Worm (Caenorhabditis elegans): ENCODE data around the gene try-8.
"Not testable (repeated sequence)": the region's sequence is repeated elsewhere in the genome, so short reads cannot be mapped to it uniquely, and the experiment has no call there.

The try-8 gene

ce11 chrV:7460898-7461297, 6.8 kb upstream of the try-8 start, which contains the start of gene srh-92:
TSS of gene srh-92 (minus strand) at chrV:7460998.
- TF ChIP-seq blmp-1 (tag; optimal IDR thresholded peaks at IDR 0.05) (no peak), nhr-19 (GFP tag; conservative IDR thresholded peaks at IDR 0.05) (no peak), aha-1 (tag; optimal IDR thresholded peaks at IDR 0.05) (no peak), lin-35 (GFP tag; optimal IDR thresholded peaks at IDR 0.05) (no peak)

- TF ChIP-seq nhr-237 (tag; optimal IDR thresholded peaks at IDR 0.05) = no peak
- TF ChIP-seq lin-14 (GFP tag; optimal IDR thresholded peaks at IDR 0.05) = no peak
- TF ChIP-seq mdl-1 (tag; optimal IDR thresholded peaks at IDR 0.05) = no peak
- TF ChIP-seq nhr-84 (tag; optimal IDR thresholded peaks at IDR 0.05) = no peak
- TF ChIP-seq ceh-82 (tag; optimal IDR thresholded peaks at IDR 0.05) = no peak
- TF ChIP-seq swsn-7 (tag; optimal IDR thresholded peaks at IDR 0.05) = no peak
- TF ChIP-seq egl-27 (tag; optimal IDR thresholded peaks at IDR 0.05) = no peak
- no peak for TF ChIP-seq nhr-11 (tag; optimal IDR thresholded peaks at IDR 0.05)
- TF ChIP-seq ama-1 (optimal IDR thresholded peaks at IDR 0.05) = no peak
- TF ChIP-seq aly-2 (tag; optimal IDR thresholded peaks at IDR 0.05) = no peak
- TF ChIP-seq nhr-20 (tag; optimal IDR thresholded peaks at IDR 0.05) = no peak
- TF ChIP-seq tlp-1 (tag; optimal IDR thresholded peaks at IDR 0.05) = no peak
- TF ChIP-seq mep-1 (tag; optimal IDR thresholded peaks at IDR 0.05) = no peak
- no peak for TF ChIP-seq xbp-1 (tag; optimal IDR thresholded peaks at IDR 0.05)
- no peak for TF ChIP-seq Y116A8C.19 (tag; optimal IDR thresholded peaks at IDR 0.05; ENCODE audit: borderline replicate concordance)
Observed at ce11 chrV:7455008-7455407, 872 bp upstream of the try-8 start, which contains the start of gene F25E5.2. TSS of gene F25E5.2 (plus strand) at chrV:7455308.

ce11 chrV:7451421-7451820, 2.7 kb downstream of the try-8 start, which contains the start of gene try-11:
TSS of gene try-11 (plus strand) at chrV:7451721.
- TF ChIP-seq efl-1 (optimal IDR thresholded peaks at IDR 0.05) (no peak), efl-1 (GFP tag; optimal IDR thresholded peaks at IDR 0.05 in 1 of 2) (peak in 1 of 2 experiments; percentile 24), aha-1 (tag; optimal IDR thresholded peaks at IDR 0.05) (no peak), ces-1 (GFP tag; optimal IDR thresholded peaks at IDR 0.05) (no peak), ceh-8 (GFP tag; optimal IDR thresholded peaks at IDR 0.05) (no peak), hlh-4 (tag; optimal IDR thresholded peaks at IDR 0.05) (no peak), ceh-82 (tag; optimal IDR thresholded peaks at IDR 0.05) (no peak)

ce11 chrV:7449303-7449827, 4.8 kb downstream of the try-8 start, which contains the start of gene try-12:
TSS of gene try-12 (plus strand) at chrV:7449353.
- no peak for TF ChIP-seq xbp-1 (tag; optimal IDR thresholded peaks at IDR 0.05)
- TF ChIP-seq efl-1 (optimal IDR thresholded peaks at IDR 0.05) = no peak
- peak in 1 of 2 experiments; percentile 58 for TF ChIP-seq efl-1 (GFP tag; optimal IDR thresholded peaks at IDR 0.05 in 1 of 2)
- no peak for TF ChIP-seq ceh-63 (GFP tag; optimal IDR thresholded peaks at IDR 0.05)

- no peak for TF ChIP-seq grh-1 (GFP tag; IDR thresholded peaks at IDR 0.05)
- TF ChIP-seq dsc-1 (tag; optimal IDR thresholded peaks at IDR 0.05) = no peak
- peak; percentile 17 for TF ChIP-seq blmp-1 (tag; optimal IDR thresholded peaks at IDR 0.05)
Observed at ce11 chrV:7446965-7447364, 7.2 kb downstream of the try-8 start, which contains the start of gene F25E5.5. TSS of gene F25E5.5 (plus strand) at chrV:7447265.

- TF ChIP-seq lin-15B, nhr-28, pqm-1 (tag; optimal IDR thresholded peaks at IDR 0.05): not testable (repeated sequence)
Observed at ce11 chrV:7444331-7444730, 9.8 kb downstream of the try-8 start, which contains the start of gene nhr-141. TSS of gene nhr-141 (plus strand) at chrV:7444661.

- TF ChIP-seq mab-9 (GFP tag; IDR thresholded peaks at IDR 0.05) = peak; percentile 75
- peak; percentile 53; the same call in 1 of the 2 replicates for TF ChIP-seq unc-98 (GFP tag; IDR thresholded peaks at IDR 0.05)
- 0 out of 2 replicates have a peak, but pooled peaks have one; percentile 52 for TF ChIP-seq ets-5 (GFP tag; IDR thresholded peaks at IDR 0.05)
Observed at ce11 chrV:7443480-7443879, 10.7 kb downstream of the try-8 start.
